Fruit fly (Drosophila melanogaster) whole organism, larva: Measurements from ENCODE around the gene rt.

ENCODE experiments used
- noc ChIP-seq: fragments of 200-800 bp; sonication (Bioruptor generic); optimal IDR thresholded peaks from 3 replicates; lab custom pipeline; 2019; ENCODE audit warnings: missing biosample characterization, mild to moderate bottlenecking, missing genetic modification characterization, moderate library complexity

Gene rt

dm6 chr3L:11587720-11588580 lies at the start of gene rt:
Gene rt, minus strand, starts transcription at chr3L:11587770.
- no peak for TF ChIP-seq noc (tag; lab: Kevin White, UChicago)

dm6 chr3L:11636829-11637228 lies 49.3 kb upstream of the rt start:
- no peak for TF ChIP-seq noc (tag; lab: Kevin White, UChicago)

- TF ChIP-seq noc (tag; lab: Kevin White, UChicago): no peak
Measured at dm6 chr3L:11634551-11634950, 47.0 kb upstream of the rt start.

- TF ChIP-seq noc (tag; lab: Kevin White, UChicago): no peak
Measured at dm6 chr3L:11631092-11631491, 43.5 kb upstream of the rt start, which contains the start of gene CG32091. Gene CG32091, plus strand, starts transcription at chr3L:11631392.

- no peak for TF ChIP-seq noc (tag; lab: Kevin White, UChicago)
Measured at dm6 chr3L:11630684-11631083, 43.1 kb upstream of the rt start.

- TF ChIP-seq noc (tag; lab: Kevin White, UChicago): peak; percentile 0
Measured at dm6 chr3L:11627819-11628483, 40.4 kb upstream of the rt start, which contains the start of gene Apt1. Gene Apt1, plus strand, starts transcription at chr3L:11628037.

- no peak for TF ChIP-seq noc (tag; lab: Kevin White, UChicago)
Measured at dm6 chr3L:11626229-11626826, 38.8 kb upstream of the rt start, which contains the start of gene PCID2. Gene PCID2, plus strand, starts transcription at chr3L:11626441.

DNA sequence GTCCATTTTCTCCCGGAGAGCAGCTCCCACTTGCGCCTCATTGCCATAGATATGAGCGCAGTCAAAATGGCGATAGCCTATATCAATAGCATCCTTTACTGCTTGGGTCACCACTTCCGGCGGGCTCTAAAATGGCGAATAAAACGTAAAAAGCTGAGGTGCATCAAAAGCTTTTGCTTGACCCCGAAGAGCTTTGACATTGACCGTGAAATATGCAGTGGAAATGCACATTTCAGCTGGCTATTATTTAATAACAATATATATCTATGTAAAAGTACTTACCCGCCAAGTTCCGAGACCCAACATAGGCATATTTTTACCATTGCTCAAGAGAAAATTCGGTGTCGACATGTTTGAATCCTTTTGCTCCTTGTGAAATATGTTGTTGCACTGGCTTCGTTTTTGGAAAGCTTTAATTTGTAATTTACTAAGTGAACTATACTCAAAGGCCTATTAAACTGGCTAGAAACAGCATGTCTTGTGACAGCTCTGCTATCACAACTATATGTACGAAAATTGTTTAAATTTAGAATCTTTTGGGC lies 38.1 kb upstream of the rt start, which contains the start of gene CG6083:
TSS of gene CG6083 (minus strand) at position 492 of the 542 bp plus-strand sequence.
- no peak for TF ChIP-seq noc (tag; lab: Kevin White, UChicago)

- no peak for TF ChIP-seq noc (tag; lab: Kevin White, UChicago)
Measured at dm6 chr3L:11624281-11624680, 36.7 kb upstream of the rt start, which contains the start of gene Akr1B. Gene Akr1B, minus strand, starts transcription at chr3L:11624381.

DNA sequence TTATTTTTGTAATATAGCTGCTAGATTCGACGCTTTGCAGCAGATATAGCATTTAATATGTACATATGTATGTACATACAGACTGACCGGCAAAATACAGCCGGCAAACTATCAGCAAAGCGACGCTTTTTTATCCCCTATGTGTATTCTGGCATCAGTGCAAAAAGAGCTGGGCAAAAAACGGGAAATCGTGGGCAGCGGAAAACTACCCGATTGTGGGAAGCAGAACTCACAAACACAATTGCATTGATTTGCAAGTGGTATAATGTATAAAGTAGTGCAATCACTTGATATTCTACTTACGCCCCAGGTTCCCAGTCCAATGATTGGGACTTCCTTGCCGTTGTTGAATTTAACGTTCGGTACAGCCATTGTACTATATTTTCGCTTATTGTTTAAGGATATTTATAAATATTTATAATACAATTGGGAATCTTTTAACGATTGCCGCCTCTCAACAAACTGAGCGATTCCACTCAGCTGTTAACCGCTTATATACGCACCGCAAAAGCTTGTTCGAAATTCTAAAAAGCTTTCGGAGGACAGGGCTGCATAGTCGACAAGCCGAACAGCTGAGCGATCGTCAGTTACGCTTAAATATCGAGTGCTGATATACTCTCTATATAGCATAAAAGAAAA lies 35.8 kb upstream of the rt start:
- TF ChIP-seq noc (tag; lab: Kevin White, UChicago): peak; percentile 19

- no peak for TF ChIP-seq noc (tag; lab: Kevin White, UChicago)
Measured at dm6 chr3L:11622750-11623149, 35.2 kb upstream of the rt start.

- no peak for TF ChIP-seq noc (tag; lab: Kevin White, UChicago)
Measured at dm6 chr3L:11620001-11620400, 32.4 kb upstream of the rt start, which contains the start of gene Muc68Ca. Gene Muc68Ca, minus strand, starts transcription at chr3L:11620101.

DNA sequence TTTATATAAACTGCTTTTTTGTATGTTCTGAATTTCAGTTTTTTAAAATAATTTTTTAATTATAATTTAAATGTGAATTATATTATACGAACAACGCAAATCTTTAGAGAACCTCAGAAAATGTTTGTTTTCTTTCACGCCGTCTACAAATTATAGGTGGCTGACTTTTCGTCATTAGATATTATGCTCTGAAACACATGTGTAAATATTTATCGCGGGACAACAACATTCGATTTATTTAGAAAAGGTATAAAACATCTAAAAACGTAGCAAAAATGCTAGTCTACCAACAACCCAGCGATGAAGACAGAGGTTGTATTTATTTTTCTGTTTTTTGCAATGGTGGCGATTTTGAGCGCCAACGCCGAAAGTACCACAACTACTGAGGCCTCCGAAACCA lies 22.3 kb upstream of the rt start, which contains the start of gene CG42832:
TSS of gene CG42832 (plus strand) at position 301 of the 400 bp plus-strand sequence.
- TF ChIP-seq noc (tag; lab: Kevin White, UChicago): no peak

DNA sequence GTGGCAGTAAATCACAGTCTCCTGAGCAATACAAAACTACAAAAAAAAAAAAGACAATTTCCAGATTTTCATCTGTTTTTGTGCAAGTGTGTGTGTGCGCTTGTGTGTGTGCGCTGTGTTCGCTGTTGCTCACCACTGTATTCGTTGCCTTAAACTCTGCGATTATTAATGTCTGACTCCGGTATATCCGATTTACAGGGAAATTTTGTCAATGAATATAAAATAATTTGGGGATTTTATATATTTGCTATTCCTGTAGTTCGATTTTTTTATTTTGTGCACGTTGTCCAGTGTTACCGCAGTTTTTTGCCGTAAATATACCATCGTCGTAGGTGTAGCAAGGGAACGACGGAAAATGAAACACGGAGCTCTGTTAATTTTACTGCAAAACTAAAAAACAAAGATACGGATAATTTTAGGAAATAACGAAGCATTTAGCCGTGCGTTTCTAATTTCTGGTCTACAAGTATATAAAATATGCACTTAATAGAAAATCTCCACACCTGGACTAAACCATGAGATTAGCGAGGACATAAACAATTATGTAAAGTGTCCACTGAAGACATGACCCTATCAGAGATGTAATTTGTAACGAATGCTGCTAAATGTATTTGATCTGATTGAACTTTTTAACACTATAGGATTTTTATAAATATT lies 21.7 kb upstream of the rt start, which contains the start of gene Duba:
TSS of gene Duba (minus strand) at position 313 of the 657 bp plus-strand sequence.
- no peak for TF ChIP-seq noc (tag; lab: Kevin White, UChicago)
